Worm (Caenorhabditis elegans) whole organism, L2 larva: Measurements from ENCODE around the gene cct-4.

Experiments used
- F13H6.1 ChIP-seq: sonication (generic microtip); optimal IDR thresholded peaks from 2 replicates; lab custom pipeline; 2016; ENCODE audit warnings: missing genetic modification characterization, missing compliant biosample characterization
- ama-1 ChIP-seq: fragments of 150-350 bp; optimal IDR thresholded peaks from 2 replicates; lab custom pipeline; 2018; ENCODE audit warnings: inconsistent platforms
- ceh-82 ChIP-seq: fragments of 150-350 bp; optimal IDR thresholded peaks from 2 replicates; lab custom pipeline; 2014; ENCODE audit warnings: missing biosample characterization, missing genetic modification characterization
- lin-39 ChIP-seq: fragments of 150-350 bp; optimal IDR thresholded peaks from 2 replicates; lab custom pipeline; 2014; ENCODE audit warnings: missing biosample characterization, missing genetic modification reagents, missing genetic modification characterization
- lsy-2 ChIP-seq, 2 experiments: fragments of 150-350 bp in 1 of 2; sonication (generic microtip) in 1 of 2; optimal IDR thresholded peaks; 2 replicates each; lab custom pipeline; 2014 to 2017; ENCODE audit warnings: missing biosample characterization in 2 of 2, missing genetic modification characterization in 2 of 2
- nhr-25 ChIP-seq: fragments of 150-350 bp; sonication (generic microtip); optimal IDR thresholded peaks from 3 replicates; lab custom pipeline; 2014; ENCODE audit warnings: missing biosample characterization, missing genetic modification characterization
- unc-62 ChIP-seq: fragments of 150-350 bp; optimal IDR thresholded peaks from 2 replicates; lab custom pipeline; 2014; ENCODE audit warnings: missing biosample characterization, missing genetic modification reagents, missing genetic modification characterization

ce11 chrII:8325002-8325539 lies 41.6 kb downstream of the cct-4 start, which contains the start of the genes ran-3 and C26D10.3:
- TF ChIP-seq unc-62 (GFP tag; lab: Kevin White, UChicago) (no peak), lin-39 (tag; lab: Kevin White, UChicago) (no peak), ama-1 (no peak), F13H6.1 (tag; lab: Kevin White, UChicago) (peak; percentile 8), ceh-82 (tag; lab: Kevin White, UChicago) (no peak), nhr-25 (tag; lab: Kevin White, UChicago) (no peak), lsy-2 (tag; optimal IDR thresholded peaks at IDR 0.05; lab: Kevin White, UChicago) (peak in 1 of 2 experiments; percentile 70)
